Worm (Caenorhabditis elegans) whole organism, late embryonic: ENCODE results near the gene Y75B12B.1.

Source experiments
- nhr-11 ChIP-seq: fragments of 150-350 bp; optimal IDR thresholded peaks from 2 replicates; lab custom pipeline; 2014; ENCODE audit warnings: missing biosample characterization, missing genetic modification characterization
- pha-4 ChIP-seq: fragments of 150-350 bp; optimal IDR thresholded peaks from 2 replicates; lab custom pipeline; 2018; ENCODE audit warnings: missing biosample characterization, missing genetic modification reagents, missing genetic modification characterization
- pros-1 ChIP-seq: fragments of 150-350 bp; optimal IDR thresholded peaks from 2 replicates; lab custom pipeline; 2014; ENCODE audit warnings: missing biosample characterization, missing genetic modification reagents, missing genetic modification characterization
- unc-86 ChIP-seq: sonication (generic microtip); optimal IDR thresholded peaks from 2 replicates; lab custom pipeline; 2016; ENCODE audit warnings: missing genetic modification characterization, missing compliant biosample characterization
- zip-5 ChIP-seq: sonication (generic microtip); optimal IDR thresholded peaks from 2 replicates; lab custom pipeline; 2016; ENCODE audit warnings: missing genetic modification characterization, missing compliant biosample characterization

- no peak for TF ChIP-seq zip-5
- no peak for TF ChIP-seq unc-86 (tag; lab: Kevin White, UChicago)
- no peak for TF ChIP-seq pros-1 (tag; lab: Kevin White, UChicago)
- TF ChIP-seq pha-4 (tag; lab: Kevin White, UChicago) = no peak
- no peak for TF ChIP-seq nhr-11 (tag; lab: Kevin White, UChicago)
Observed at ce11 chrV:15158691-15159090, 25.8 kb upstream of the Y75B12B.1 start, which contains the start of gene str-45.
